Fruit fly (Drosophila melanogaster) whole organism, prepupa: ENCODE data around the gene CG6432.

Experiments used
- CG3032 ChIP-seq: fragments of 200-800 bp; optimal IDR thresholded peaks from 2 replicates; lab custom pipeline; 2019; ENCODE audit warnings: missing biosample characterization, mild to moderate bottlenecking, missing genetic modification characterization, moderate library complexity
- CG8119 ChIP-seq: fragments of 200-800 bp; sonication (Bioruptor generic); IDR thresholded peaks from 3 replicates; pipeline ENCODE4 v1.3.6; 2022; ENCODE audit warnings: missing biosample characterization, missing genetic modification characterization
- Eip93F ChIP-seq: fragments of 200-800 bp; sonication (Bioruptor generic); optimal IDR thresholded peaks from 2 replicates; lab custom pipeline; 2016; ENCODE audit warnings: missing biosample characterization, mild to moderate bottlenecking, missing genetic modification characterization
- Hr39 ChIP-seq: fragments of 200-800 bp; sonication (Bioruptor generic); optimal IDR thresholded peaks from 2 replicates; lab custom pipeline; 2016; ENCODE audit warnings: missing biosample characterization, missing genetic modification characterization
- Lpt ChIP-seq: fragments of 200-800 bp; sonication (Bioruptor generic); optimal IDR thresholded peaks from 3 replicates; lab custom pipeline; 2016; ENCODE audit warnings: missing biosample characterization, missing genetic modification characterization
- dac ChIP-seq: fragments of 200-800 bp; sonication (Bioruptor generic); optimal IDR thresholded peaks from 2 replicates; lab custom pipeline; 2017; ENCODE audit warnings: missing biosample characterization, mild to moderate bottlenecking, missing genetic modification characterization
- fkh ChIP-seq: fragments of 200-800 bp; sonication (Bioruptor generic); optimal IDR thresholded peaks from 3 replicates; lab custom pipeline; 2017; ENCODE audit warnings: missing biosample characterization, mild to moderate bottlenecking, missing genetic modification characterization, moderate library complexity
- svp ChIP-seq: fragments of 200-800 bp; sonication (Bioruptor generic); peaks from one replicate; lab custom pipeline; 2016; ENCODE audit warnings: missing biosample characterization, missing genetic modification characterization

dm6 chr3R:24303060-24303459, 33.7 kb upstream of the CG6432 start:
- no peak for TF ChIP-seq CG3032 (tag; lab: Kevin White, UChicago)
- no peak for TF ChIP-seq svp (GFP tag; lab: Kevin White, UChicago)
- no peak for TF ChIP-seq Lpt (GFP tag; lab: Kevin White, UChicago)
- TF ChIP-seq Hr39 (GFP tag; lab: Kevin White, UChicago) = no peak
- TF ChIP-seq Eip93F (GFP tag; lab: Kevin White, UChicago) = no peak
- TF ChIP-seq dac (GFP tag; lab: Kevin White, UChicago) = no peak
- TF ChIP-seq CG8119 (GFP tag; lab: Robert Waterston, UW) = no peak
- no peak for TF ChIP-seq fkh
